Fruit fly (Drosophila melanogaster) whole organism, embryonic: ENCODE results near the gene Cdc45.

Source experiments
- ATbp ChIP-seq: fragments of 200-800 bp; sonication (Bioruptor generic); optimal IDR thresholded peaks from 2 replicates; lab custom pipeline; 2017; ENCODE audit warnings: missing biosample characterization, mild to moderate bottlenecking, missing genetic modification characterization, missing genetic modification reagents
- Ada2b ChIP-seq: fragments of 200-800 bp; sonication (Bioruptor generic); IDR thresholded peaks from 2 replicates; pipeline ENCODE4 v1.3.6; 2022; ENCODE audit warnings: missing biosample characterization, missing genetic modification characterization
- Awh ChIP-seq: fragments of 200-800 bp; sonication (Bioruptor generic); IDR thresholded peaks from 2 replicates; pipeline ENCODE4, ENCODE4 v1.3.6; 2022; ENCODE audit warnings: missing biosample characterization, missing genetic modification characterization
- Bgb ChIP-seq: fragments of 200-800 bp; sonication (Bioruptor generic); IDR thresholded peaks from 2 replicates; pipeline ENCODE4 v1.3.6; 2022; ENCODE audit warnings: missing biosample characterization, missing genetic modification characterization; ENCODE audit not compliant: partially characterized antibody
- CG10366 ChIP-seq: fragments of 200-800 bp; sonication (Bioruptor generic); IDR thresholded peaks from 2 replicates; pipeline ENCODE4 v1.3.6; 2022; ENCODE audit warnings: missing biosample characterization, missing genetic modification characterization
- CG11247 ChIP-seq: fragments of 200-800 bp; sonication (Bioruptor generic); IDR thresholded peaks from 2 replicates; pipeline ENCODE4 v1.3.6; 2022; ENCODE audit warnings: missing biosample characterization, missing genetic modification characterization
- CG11504 ChIP-seq: fragments of 200-800 bp; sonication (Bioruptor generic); optimal IDR thresholded peaks from 3 replicates; lab custom pipeline; 2019; ENCODE audit warnings: missing biosample characterization, mild to moderate bottlenecking, missing genetic modification characterization, moderate library complexity
- CG12104 ChIP-seq: fragments of 200-800 bp; sonication (Bioruptor generic); optimal IDR thresholded peaks from 3 replicates; lab custom pipeline; 2016; ENCODE audit warnings: missing biosample characterization, missing genetic modification characterization
- CG16863 ChIP-seq: fragments of 200-800 bp; sonication (Bioruptor generic); optimal IDR thresholded peaks from 3 replicates; lab custom pipeline; 2016; ENCODE audit warnings: missing biosample characterization, missing genetic modification characterization
- CG17802 ChIP-seq: fragments of 200-800 bp; sonication (Bioruptor generic); optimal IDR thresholded peaks from 2 replicates; lab custom pipeline; 2018; ENCODE audit warnings: missing biosample characterization, mild to moderate bottlenecking, missing genetic modification characterization, moderate library complexity
- CG18619 ChIP-seq: fragments of 200-800 bp; sonication (Bioruptor generic); optimal IDR thresholded peaks from 3 replicates; lab custom pipeline; 2017; ENCODE audit warnings: missing biosample characterization, mild to moderate bottlenecking, missing genetic modification characterization
- CG2875 ChIP-seq: fragments of 200-800 bp; sonication (Bioruptor generic); optimal IDR thresholded peaks from 2 replicates; lab custom pipeline; 2017; ENCODE audit warnings: missing biosample characterization, mild to moderate bottlenecking, missing genetic modification characterization, missing genetic modification reagents
- CG2889 ChIP-seq: fragments of 200-800 bp; sonication (Bioruptor generic); IDR thresholded peaks from 3 replicates; pipeline ENCODE4 v1.3.6; 2022; ENCODE audit warnings: missing biosample characterization, missing genetic modification characterization
- CG30403 ChIP-seq: fragments of 200-800 bp; sonication (Bioruptor generic); optimal IDR thresholded peaks from 3 replicates; lab custom pipeline; 2016; ENCODE audit warnings: missing biosample characterization, missing genetic modification characterization
- CG31388 ChIP-seq: fragments of 200-800 bp; sonication (Bioruptor generic); optimal IDR thresholded peaks from 2 replicates; lab custom pipeline; 2016; ENCODE audit warnings: missing biosample characterization, missing genetic modification characterization
- CG3163 ChIP-seq: fragments of 200-800 bp; sonication (Bioruptor generic); optimal IDR thresholded peaks from 3 replicates; lab custom pipeline; 2016; ENCODE audit warnings: missing biosample characterization, missing genetic modification characterization
- CG33213 ChIP-seq: fragments of 200-800 bp; sonication (Bioruptor generic); optimal IDR thresholded peaks from 3 replicates; lab custom pipeline; 2016; ENCODE audit warnings: missing biosample characterization, missing genetic modification characterization
- CG4328 ChIP-seq: fragments of 200-800 bp; sonication (Bioruptor generic); optimal IDR thresholded peaks from 3 replicates; lab custom pipeline; 2017; ENCODE audit warnings: missing biosample characterization, missing genetic modification reagents, missing genetic modification characterization
- CG4707 ChIP-seq: fragments of 200-800 bp; sonication (Bioruptor generic); optimal IDR thresholded peaks from 2 replicates; lab custom pipeline; 2018; ENCODE audit warnings: missing biosample characterization, mild to moderate bottlenecking, missing genetic modification characterization, moderate library complexity
- CG4854 ChIP-seq: fragments of 200-800 bp; sonication (Bioruptor generic); optimal IDR thresholded peaks from 2 replicates; lab custom pipeline; 2016; ENCODE audit warnings: missing biosample characterization, missing genetic modification characterization, inconsistent platforms
- CG6175 ChIP-seq: fragments of 200-800 bp; sonication (Bioruptor generic); IDR thresholded peaks from 3 replicates; pipeline ENCODE4 v1.3.6; 2022; ENCODE audit warnings: missing biosample characterization, missing genetic modification characterization
- CG6254 ChIP-seq: fragments of 200-800 bp; sonication (Bioruptor generic); optimal IDR thresholded peaks from 3 replicates; lab custom pipeline; 2017; ENCODE audit warnings: mild to moderate bottlenecking, missing biosample characterization, missing genetic modification reagents, missing genetic modification characterization
- CG7357 ChIP-seq: fragments of 200-800 bp; sonication (Bioruptor generic); IDR thresholded peaks from 3 replicates; pipeline ENCODE4 v1.3.6; 2022; ENCODE audit warnings: missing biosample characterization, missing genetic modification characterization
- CG7963 ChIP-seq: fragments of 200-800 bp; sonication (Bioruptor generic); IDR thresholded peaks from 3 replicates; pipeline ENCODE4 v1.3.6; 2022; ENCODE audit warnings: missing biosample characterization, missing genetic modification characterization; ENCODE audit not compliant: partially characterized antibody
- CG9609 ChIP-seq: fragments of 200-800 bp; sonication (Bioruptor generic); optimal IDR thresholded peaks from 3 replicates; lab custom pipeline; 2016; ENCODE audit warnings: missing biosample characterization, missing genetic modification characterization
- CTCF ChIP-seq: fragments of 200-800 bp; sonication (Bioruptor generic); optimal IDR thresholded peaks from 2 replicates; lab custom pipeline; 2017; ENCODE audit warnings: missing biosample characterization, mild to moderate bottlenecking, missing genetic modification characterization, moderate library complexity
- Deaf1 ChIP-seq: fragments of 200-800 bp; optimal IDR thresholded peaks from 3 replicates; lab custom pipeline; 2019; ENCODE audit warnings: missing biosample characterization, mild to moderate bottlenecking, missing genetic modification characterization, moderate library complexity
- Dp ChIP-seq: fragments of 200-800 bp; sonication (Bioruptor generic); optimal IDR thresholded peaks from 2 replicates; lab custom pipeline; 2018; ENCODE audit warnings: missing biosample characterization, mild to moderate bottlenecking, missing genetic modification characterization, moderate library complexity
- E2f2 ChIP-seq: fragments of 200-800 bp; sonication (Bioruptor generic); IDR thresholded peaks from 2 replicates; pipeline ENCODE4 v1.3.6; 2022; ENCODE audit warnings: missing biosample characterization, missing genetic modification characterization
- GATAe ChIP-seq: fragments of 200-800 bp; sonication (Bioruptor generic); conservative IDR thresholded peaks from 2 replicates; pipeline ENCODE4 v1.3.6; 2022; ENCODE audit warnings: missing biosample characterization, missing genetic modification characterization
- Usf ChIP-seq: fragments of 200-800 bp; sonication (Bioruptor generic); optimal IDR thresholded peaks from 2 replicates; lab custom pipeline; 2017; ENCODE audit warnings: missing genotype, missing biosample characterization, missing genetic modification characterization
- bab2 ChIP-seq: fragments of 200-800 bp; sonication (Bioruptor generic); optimal IDR thresholded peaks from 2 replicates; lab custom pipeline; 2016; ENCODE audit warnings: missing biosample characterization, missing genetic modification characterization
- ewg ChIP-seq: fragments of 200-800 bp; sonication (Bioruptor generic); optimal IDR thresholded peaks from 3 replicates; lab custom pipeline; 2017; ENCODE audit warnings: mild to moderate bottlenecking, missing biosample characterization, missing genetic modification reagents, missing genetic modification characterization
- fd96Cb ChIP-seq: fragments of 200-800 bp; sonication (Bioruptor generic); optimal IDR thresholded peaks from 2 replicates; lab custom pipeline; 2018; ENCODE audit warnings: missing biosample characterization, mild to moderate bottlenecking, missing genetic modification characterization, moderate library complexity
- gcm2 ChIP-seq: fragments of 200-800 bp; sonication (Bioruptor generic); optimal IDR thresholded peaks from 2 replicates; lab custom pipeline; 2016; ENCODE audit warnings: missing biosample characterization, missing genetic modification characterization
- gro ChIP-seq: fragments of 200-800 bp; sonication (Bioruptor generic); optimal IDR thresholded peaks from 2 replicates; lab custom pipeline; 2016; ENCODE audit warnings: missing biosample characterization, missing genetic modification characterization
- hbn ChIP-seq: fragments of 200-800 bp; sonication (Bioruptor generic); IDR thresholded peaks from 2 replicates; pipeline ENCODE4 v1.3.6; 2022; ENCODE audit warnings: missing biosample characterization, missing genetic modification characterization; ENCODE audit not compliant: partially characterized antibody
- insv ChIP-seq, 2 experiments: fragments of 200-800 bp; sonication (Bioruptor generic); optimal IDR thresholded peaks; 3 replicates each; lab custom pipeline; 2016 to 2018; ENCODE audit warnings: missing biosample characterization in 2 of 2, missing genetic modification characterization in 2 of 2
- klu ChIP-seq: fragments of 200-800 bp; sonication (Bioruptor generic); IDR thresholded peaks from 2 replicates; pipeline ENCODE4 v1.3.6; 2022; ENCODE audit warnings: missing biosample characterization, missing genetic modification characterization
- lmd ChIP-seq: fragments of 200-800 bp; sonication (Bioruptor generic); IDR thresholded peaks from 2 replicates; pipeline ENCODE4 v1.3.6; 2022; ENCODE audit warnings: missing biosample characterization, missing genetic modification characterization
- nom ChIP-seq: fragments of 200-800 bp; sonication (Bioruptor generic); optimal IDR thresholded peaks from 2 replicates; lab custom pipeline; 2017; ENCODE audit warnings: missing biosample characterization, missing genetic modification characterization, mild to moderate bottlenecking, moderate library complexity, missing genetic modification reagents
- onecut ChIP-seq: fragments of 200-800 bp; sonication (Bioruptor generic); IDR thresholded peaks from 2 replicates; pipeline ENCODE4 v1.3.6; 2022; ENCODE audit warnings: missing biosample characterization, missing genetic modification characterization
- pan ChIP-seq, 4 experiments: fragments of >200 bp in 3 of 4; fragments of 200-800 bp in 1 of 4; sonication (Bioruptor generic) in 1 of 4; optimal IDR thresholded peaks in 3 of 4; IDR thresholded peaks in 1 of 4; 2 replicates each; pipeline versions ENCODE4 v1.3.6 to Lab custom; 2017 to 2022; ENCODE audit warnings: missing biosample characterization in 2 of 4, missing genetic modification characterization in 2 of 4, mixed read lengths in 1 of 4
- phol ChIP-seq: fragments of 200-800 bp; sonication (Bioruptor generic); optimal IDR thresholded peaks from 3 replicates; lab custom pipeline; 2018; ENCODE audit warnings: missing biosample characterization, mild to moderate bottlenecking, missing genetic modification characterization, moderate library complexity
- pzg ChIP-seq: fragments of 200-800 bp; sonication (Bioruptor generic); optimal IDR thresholded peaks from 3 replicates; lab custom pipeline; 2018; ENCODE audit warnings: missing biosample characterization, mild to moderate bottlenecking, missing genetic modification characterization, moderate library complexity
- sc ChIP-seq, 3 experiments: fragments of >200 bp in 2 of 3; fragments of 200-800 bp in 1 of 3; sonication (Bioruptor generic) in 1 of 3; optimal IDR thresholded peaks; 2 replicates in 2 of 3; 3 replicates in 1 of 3; lab custom pipeline; 2017; ENCODE audit warnings: mild to moderate bottlenecking in 1 of 3, missing biosample characterization in 1 of 3, missing genetic modification characterization in 1 of 3, missing genetic modification reagents in 1 of 3
- seq ChIP-seq: fragments of 200-800 bp; sonication (Bioruptor generic); IDR thresholded peaks from 2 replicates; pipeline ENCODE4 v1.3.6; 2022; ENCODE audit warnings: missing biosample characterization, missing genetic modification characterization
- trh ChIP-seq: fragments of 200-800 bp; sonication (Bioruptor generic); optimal IDR thresholded peaks from 2 replicates; lab custom pipeline; 2016; ENCODE audit warnings: missing biosample characterization, missing genetic modification characterization
- usp ChIP-seq: fragments of >200 bp; optimal IDR thresholded peaks from 2 replicates; lab custom pipeline; 2017; ENCODE audit warnings: missing biosample characterization, missing genetic modification characterization

The Cdc45 gene

dm6 chrX:1052684-1053389 lies 22.5 kb upstream of the Cdc45 start (continued):
- TF ChIP-seq ATbp (GFP tag; lab: Kevin White, UChicago) (peak; percentile 47), klu (GFP tag; lab: Robert Waterston, UW) (no peak), CG2875 (peak; percentile 10), CG7357 (GFP tag; lab: Robert Waterston, UW) (no peak), onecut (peak; percentile 40; the same call in 1 of the 2 replicates), CG33213 (GFP tag; lab: Kevin White, UChicago) (no peak), lmd (GFP tag; lab: Robert Waterston, UW) (peak; percentile 47)

- TF ChIP-seq pan (optimal IDR thresholded peaks at IDR 0.05; lab: Kevin White, UChicago) (no peak), pan (GFP tag; optimal IDR thresholded peaks at IDR 0.05 in 1 of 2, IDR thresholded peaks at IDR 0.05 in 1 of 2) (no peak), fd96Cb (no peak), CG11504 (no peak), nom (GFP tag; lab: Kevin White, UChicago) (no peak), gro (GFP tag; lab: Kevin White, UChicago) (no peak), insv (GFP tag; optimal IDR thresholded peaks at IDR 0.05; lab: Kevin White, UChicago) (no peak), CG18619 (GFP tag; lab: Kevin White, UChicago) (no peak), GATAe (peak; percentile 85), CG2889 (GFP tag; lab: Robert Waterston, UW) (no peak), hbn (GFP tag; lab: Robert Waterston, UW) (no peak), CG10366 (GFP tag; lab: Robert Waterston, UW) (no peak), CG6254 (GFP tag; lab: Kevin White, UChicago) (no peak), Dp (GFP tag; lab: Kevin White, UChicago) (no peak), sc (optimal IDR thresholded peaks at IDR 0.05; lab: Kevin White, UChicago) (no peak), sc (GFP tag; optimal IDR thresholded peaks at IDR 0.05; lab: Kevin White, UChicago) (no peak), Deaf1 (tag; lab: Kevin White, UChicago) (peak; percentile 78), CTCF (GFP tag; lab: Kevin White, UChicago) (no peak), Ada2b (GFP tag; lab: Robert Waterston, UW) (no peak), CG4328 (no peak), ewg (GFP tag; lab: Kevin White, UChicago) (no peak), E2f2 (GFP tag; lab: Robert Waterston, UW) (no peak), CG9609 (GFP tag; lab: Kevin White, UChicago) (no peak), CG7963 (GFP tag; lab: Robert Waterston, UW) (no peak), trh (GFP tag; lab: Kevin White, UChicago) (no peak), CG17802 (tag; lab: Kevin White, UChicago) (no peak), seq (GFP tag; lab: Robert Waterston, UW) (no peak), CG4854 (no peak), usp (GFP tag; lab: Kevin White, UChicago) (no peak), CG3163 (GFP tag; lab: Kevin White, UChicago) (no peak), CG12104 (GFP tag; lab: Kevin White, UChicago) (no peak), CG16863 (no peak), Awh (GFP tag; lab: Robert Waterston, UW) (no peak), CG31388 (GFP tag; lab: Kevin White, UChicago) (no peak), CG6175 (GFP tag; lab: Robert Waterston, UW) (no peak), pzg (GFP tag; lab: Kevin White, UChicago) (no peak), CG4707 (no peak), CG30403 (GFP tag; lab: Kevin White, UChicago) (no peak), CG11247 (GFP tag; lab: Robert Waterston, UW) (no peak), bab2 (GFP tag; lab: Kevin White, UChicago) (no peak), phol (tag; lab: Kevin White, UChicago) (no peak), Bgb (GFP tag; lab: Robert Waterston, UW) (peak; percentile 17; the same call in 1 of the 2 replicates), Usf (GFP tag; lab: Kevin White, UChicago) (no peak), gcm2 (GFP tag; lab: Kevin White, UChicago) (no peak)
These were observed 20.9 kb upstream of the Cdc45 start, which contains the start of gene CG14629 for dm6 chrX:1051251-1051629. Gene CG14629 (plus strand): TSS chrX:1051525.
